Worm (Caenorhabditis elegans): Measurements from ENCODE around the gene T21B4.15.

DNA sequence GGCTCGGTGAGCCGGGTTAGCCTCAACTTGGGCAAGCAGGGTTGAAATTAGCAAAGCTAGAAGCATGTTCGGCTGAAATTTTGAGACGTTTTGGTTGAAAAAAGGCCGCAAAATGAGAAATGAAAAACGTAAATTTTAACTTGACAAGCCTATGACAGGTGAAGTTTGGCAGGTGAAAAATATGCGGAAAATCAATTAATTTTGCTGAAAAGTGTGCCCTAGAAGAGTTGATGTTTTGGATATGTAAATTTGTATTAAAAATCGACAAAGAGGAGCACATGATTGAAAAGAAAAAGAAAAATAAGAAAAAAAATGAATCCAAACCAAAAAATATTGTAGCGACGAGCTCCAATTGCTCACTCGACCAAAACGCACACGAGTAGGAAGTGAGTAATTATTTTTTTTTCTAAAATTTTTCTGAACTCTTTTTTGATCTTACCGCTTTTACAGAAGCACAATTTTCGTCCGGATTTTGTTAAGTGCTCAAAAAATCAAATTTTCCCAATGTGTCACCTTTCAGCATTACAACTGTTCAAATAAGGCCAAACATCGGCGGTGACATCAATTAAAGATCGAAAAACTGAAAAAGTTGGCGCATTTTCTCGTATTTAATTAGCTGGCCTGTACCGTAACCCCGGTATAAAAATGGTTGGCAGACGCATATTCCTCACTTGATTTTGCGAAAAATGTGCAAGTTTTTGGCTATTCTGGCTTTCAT lies 18.7 kb upstream of the T21B4.15 start, which contains the start of the genes F15A4.5 and phat-8:
- TF ChIP-seq nhr-102 (tag; optimal IDR thresholded peaks at IDR 0.05) = no peak
- no peak for TF ChIP-seq lin-15B (tag; optimal IDR thresholded peaks at IDR 0.05)
- no peak for TF ChIP-seq fkh-10 (GFP tag; optimal IDR thresholded peaks at IDR 0.05)
- no peak for TF ChIP-seq lin-13 (GFP tag; optimal IDR thresholded peaks at IDR 0.05)
- no peak for TF ChIP-seq madf-5 (GFP tag; IDR thresholded peaks at IDR 0.05)
- TF ChIP-seq nhr-77 (tag; optimal IDR thresholded peaks at IDR 0.05) = no peak
- TF ChIP-seq zag-1 (tag; optimal IDR thresholded peaks at IDR 0.05) = no peak
- no peak for TF ChIP-seq mxl-3 (GFP tag; optimal IDR thresholded peaks at IDR 0.05)
- TF ChIP-seq nhr-6 (tag; optimal IDR thresholded peaks at IDR 0.05) = no peak
- TF ChIP-seq lin-39 (tag; optimal IDR thresholded peaks at IDR 0.05) = no peak
- no peak for TF ChIP-seq ces-1 (GFP tag; optimal IDR thresholded peaks at IDR 0.05)
- TF ChIP-seq aly-2 (tag; optimal IDR thresholded peaks at IDR 0.05) = no peak
- TF ChIP-seq fos-1 (tag; optimal IDR thresholded peaks at IDR 0.05) = no peak
